Fruit fly (Drosophila melanogaster): ENCODE results near the gene CG31869.

CG31869 gene

dm6 chr2L:10757038-10757685 is 43.7 kb downstream of the CG31869 start:
- TF ChIP-seq CG34367 (tag; optimal IDR thresholded peaks at IDR 0.05) = no peak
- TF ChIP-seq CG13204 (GFP tag; optimal IDR thresholded peaks at IDR 0.05) = no peak
- no peak for TF ChIP-seq CG12605 (GFP tag; IDR thresholded peaks at IDR 0.05)
- 0 out of 3 replicates have a peak, but pooled peaks have one; percentile 31 for TF ChIP-seq CG4496 (GFP tag; IDR thresholded peaks at IDR 0.05)

dm6 chr2L:10756049-10756448 is 44.9 kb downstream of the CG31869 start, which contains the start of gene CG17124:
Gene CG17124 (minus strand): TSS chr2L:10756325.
- TF ChIP-seq Snoo (tag; optimal IDR thresholded peaks at IDR 0.05) (peak; percentile 33), CG12605 (GFP tag; IDR thresholded peaks at IDR 0.05) (peak; percentile 50), Pif1A (GFP tag; optimal IDR thresholded peaks at IDR 0.05) (no peak), EcR (GFP tag; optimal IDR thresholded peaks at IDR 0.05) (peak; percentile 30), CG32121 (GFP tag; IDR thresholded peaks at IDR 0.05) (peak; percentile 38; the same call in 1 of the 2 replicates), CG8159 (tag; optimal IDR thresholded peaks at IDR 0.05) (peak; percentile 22), CG13204 (GFP tag; optimal IDR thresholded peaks at IDR 0.05) (peak; percentile 76), rn (GFP tag; IDR thresholded peaks at IDR 0.05) (no peak), CG14655 (GFP tag; optimal IDR thresholded peaks at IDR 0.05) (no peak), CG4496 (GFP tag; IDR thresholded peaks at IDR 0.05) (peak; percentile 83), fd96Ca (GFP tag; IDR thresholded peaks at IDR 0.05) (no peak), D1 (tag; optimal IDR thresholded peaks at IDR 0.05) (no peak), CG34367 (tag; optimal IDR thresholded peaks at IDR 0.05) (no peak), CG9948 (tag; optimal IDR thresholded peaks at IDR 0.05) (peak; percentile 2), Ets98B (GFP tag; IDR thresholded peaks at IDR 0.05) (peak; percentile 64), CG10348 (GFP tag; IDR thresholded peaks at IDR 0.05) (no peak), CG15710 (tag; optimal IDR thresholded peaks at IDR 0.05) (peak; percentile 20), Pif1B (GFP tag; optimal IDR thresholded peaks at IDR 0.05) (peak; percentile 51), gl (tag; optimal IDR thresholded peaks at IDR 0.05) (peak; percentile 51)

- TF ChIP-seq fd96Ca (GFP tag; IDR thresholded peaks at IDR 0.05) (no peak), CG34367 (tag; optimal IDR thresholded peaks at IDR 0.05) (no peak), D1 (tag; optimal IDR thresholded peaks at IDR 0.05) (no peak), CG14655 (GFP tag; optimal IDR thresholded peaks at IDR 0.05) (no peak), Snoo (tag; optimal IDR thresholded peaks at IDR 0.05) (no peak), CG15710 (tag; optimal IDR thresholded peaks at IDR 0.05) (no peak), CG13204 (GFP tag; optimal IDR thresholded peaks at IDR 0.05) (no peak), EcR (GFP tag; optimal IDR thresholded peaks at IDR 0.05) (no peak), CG10348 (GFP tag; IDR thresholded peaks at IDR 0.05) (no peak), Pif1B (GFP tag; optimal IDR thresholded peaks at IDR 0.05) (no peak), CG17806 (tag; optimal IDR thresholded peaks at IDR 0.05) (no peak), CG8301 (tag; optimal IDR thresholded peaks at IDR 0.05) (no peak), CG4496 (GFP tag; IDR thresholded peaks at IDR 0.05) (no peak), CG9948 (tag; optimal IDR thresholded peaks at IDR 0.05) (no peak), rn (GFP tag; IDR thresholded peaks at IDR 0.05) (no peak)
Observed at dm6 chr2L:10754599-10754998, 46.3 kb downstream of the CG31869 start.

- TF ChIP-seq CG13204 (GFP tag; optimal IDR thresholded peaks at IDR 0.05) (no peak), CG10348 (GFP tag; IDR thresholded peaks at IDR 0.05) (no peak), Pif1B (GFP tag; optimal IDR thresholded peaks at IDR 0.05) (no peak), D1 (tag; optimal IDR thresholded peaks at IDR 0.05) (no peak), CG8301 (tag; optimal IDR thresholded peaks at IDR 0.05) (no peak), CG15710 (tag; optimal IDR thresholded peaks at IDR 0.05) (no peak), CG32121 (GFP tag; IDR thresholded peaks at IDR 0.05) (no peak), Ets98B (GFP tag; IDR thresholded peaks at IDR 0.05) (no peak), Snoo (tag; optimal IDR thresholded peaks at IDR 0.05) (no peak), CG4496 (GFP tag; IDR thresholded peaks at IDR 0.05) (no peak), CG34367 (tag; optimal IDR thresholded peaks at IDR 0.05) (no peak), CG17806 (tag; optimal IDR thresholded peaks at IDR 0.05) (no peak), rn (GFP tag; IDR thresholded peaks at IDR 0.05) (no peak), CG12605 (GFP tag; IDR thresholded peaks at IDR 0.05) (no peak), gl (tag; optimal IDR thresholded peaks at IDR 0.05) (no peak), Pif1A (GFP tag; optimal IDR thresholded peaks at IDR 0.05) (no peak), fd96Ca (GFP tag; IDR thresholded peaks at IDR 0.05) (no peak), CG9948 (tag; optimal IDR thresholded peaks at IDR 0.05) (no peak)
Observed at dm6 chr2L:10753618-10754017, 47.3 kb downstream of the CG31869 start.

dm6 chr2L:10752668-10753067 is 48.2 kb downstream of the CG31869 start:
- TF ChIP-seq CG9948 (tag; optimal IDR thresholded peaks at IDR 0.05) = no peak
- TF ChIP-seq EcR (GFP tag; optimal IDR thresholded peaks at IDR 0.05) = peak; percentile 76

- TF ChIP-seq Pif1A (GFP tag; optimal IDR thresholded peaks at IDR 0.05) (peak; percentile 13), CG9948 (tag; optimal IDR thresholded peaks at IDR 0.05) (peak; percentile 29), CG13204 (GFP tag; optimal IDR thresholded peaks at IDR 0.05) (no peak), CG34367 (tag; optimal IDR thresholded peaks at IDR 0.05) (no peak), CG10348 (GFP tag; IDR thresholded peaks at IDR 0.05) (no peak), CG14655 (GFP tag; optimal IDR thresholded peaks at IDR 0.05) (peak; percentile 81), CG32121 (GFP tag; IDR thresholded peaks at IDR 0.05) (peak; percentile 48; the same call in 1 of the 2 replicates), CG17806 (tag; optimal IDR thresholded peaks at IDR 0.05) (peak; percentile 3), CG4496 (GFP tag; IDR thresholded peaks at IDR 0.05) (peak; percentile 56; the same call in 2 of the 3 replicates), Ets98B (GFP tag; IDR thresholded peaks at IDR 0.05) (peak; percentile 36; the same call in 1 of the 2 replicates), Pif1B (GFP tag; optimal IDR thresholded peaks at IDR 0.05) (no peak), CG15710 (tag; optimal IDR thresholded peaks at IDR 0.05) (peak; percentile 5), CG8301 (tag; optimal IDR thresholded peaks at IDR 0.05) (peak; percentile 69), gl (tag; optimal IDR thresholded peaks at IDR 0.05) (no peak), fd96Ca (GFP tag; IDR thresholded peaks at IDR 0.05) (no peak), CG8159 (tag; optimal IDR thresholded peaks at IDR 0.05) (no peak), CG12605 (GFP tag; IDR thresholded peaks at IDR 0.05) (no peak), D1 (tag; optimal IDR thresholded peaks at IDR 0.05) (no peak), rn (GFP tag; IDR thresholded peaks at IDR 0.05) (no peak), EcR (GFP tag; optimal IDR thresholded peaks at IDR 0.05) (no peak), Snoo (tag; optimal IDR thresholded peaks at IDR 0.05) (no peak)
Observed at dm6 chr2L:10751879-10752620, 48.9 kb downstream of the CG31869 start.
